Worm (Caenorhabditis elegans) whole organism, late embryonic: ENCODE measurements around the gene T13C2.2.

Experiments
- eyg-1 ChIP-seq: sonication (generic microtip); optimal IDR thresholded peaks from 2 replicates; lab custom pipeline; 2016; ENCODE audit warnings: missing genotype, missing genetic modification characterization, missing compliant biosample characterization
- fkh-10 ChIP-seq: fragments of 150-350 bp; optimal IDR thresholded peaks from 2 replicates; lab custom pipeline; 2014; ENCODE audit warnings: missing biosample characterization, missing genetic modification reagents, missing genetic modification characterization
- fkh-6 ChIP-seq: sonication (generic microtip); optimal IDR thresholded peaks from 2 replicates; lab custom pipeline; 2016; ENCODE audit warnings: missing genetic modification characterization, missing compliant biosample characterization
- hlh-13 ChIP-seq: fragments of 200-800 bp; sonication (Bioruptor generic); optimal IDR thresholded peaks from 2 replicates; lab custom pipeline; 2018; ENCODE audit warnings: mild to moderate bottlenecking, missing genetic modification characterization, missing compliant biosample characterization
- nhr-11 ChIP-seq: fragments of 150-350 bp; optimal IDR thresholded peaks from 2 replicates; lab custom pipeline; 2014; ENCODE audit warnings: missing biosample characterization, missing genetic modification characterization

- TF ChIP-seq fkh-10 (GFP tag; lab: Kevin White, UChicago) (no peak), eyg-1 (tag; lab: Kevin White, UChicago) (no peak), hlh-13 (GFP tag; lab: Kevin White, UChicago) (no peak), fkh-6 (tag; lab: Kevin White, UChicago) (no peak), nhr-11 (tag; lab: Kevin White, UChicago) (no peak)
These were observed 39.7 kb downstream of the T13C2.2 start for ce11 chrII:6831531-6832201.
